Fruit fly (Drosophila melanogaster): ENCODE results near the gene CG3191.

The CG3191 gene

dm6 chrX:2270557-2270930 lies 18.8 kb upstream of the CG3191 start, which contains the start of gene CG2924 (continued):
- TF ChIP-seq gcm (GFP tag; optimal IDR thresholded peaks at IDR 0.05) (peak; percentile 20), CG2202 (tag; optimal IDR thresholded peaks at IDR 0.05) (no peak), GATAe (GFP tag; conservative IDR thresholded peaks at IDR 0.05) (no peak), Mes4 (GFP tag; optimal IDR thresholded peaks at IDR 0.05) (peak; percentile 42), gem (tag; optimal IDR thresholded peaks at IDR 0.05) (peak; percentile 3), Dbx (GFP tag; IDR thresholded peaks at IDR 0.05) (peak; percentile 91), CG4360 (GFP tag; IDR thresholded peaks at IDR 0.05) (peak; percentile 56), sd (tag; optimal IDR thresholded peaks at IDR 0.05) (no peak), CG16863 (GFP tag; optimal IDR thresholded peaks at IDR 0.05) (peak; percentile 43), CG10959 (GFP tag; IDR thresholded peaks at IDR 0.05) (peak; percentile 29; the same call in 1 of the 2 replicates), CG34376 (GFP tag; optimal IDR thresholded peaks at IDR 0.05) (peak; percentile 51), Med (GFP tag) (peak; percentile 97), lab (GFP tag; optimal IDR thresholded peaks at IDR 0.05) (peak; percentile 68), toy (GFP tag; IDR thresholded peaks at IDR 0.05) (no peak), BtbVII (GFP tag; optimal IDR thresholded peaks at IDR 0.05) (no peak), slou (GFP tag; optimal IDR thresholded peaks at IDR 0.05) (peak; percentile 24), Sox102F (GFP tag; optimal IDR thresholded peaks at IDR 0.05) (no peak), Usf (GFP tag; optimal IDR thresholded peaks at IDR 0.05) (no peak), CG3847 (GFP tag; IDR thresholded peaks at IDR 0.05) (peak; percentile 73), tap (tag; optimal IDR thresholded peaks at IDR 0.05) (no peak), ATbp (GFP tag; optimal IDR thresholded peaks at IDR 0.05) (no peak), jing (GFP tag; optimal IDR thresholded peaks at IDR 0.05) (no peak), ken (GFP tag; IDR thresholded peaks at IDR 0.05) (peak; percentile 64; the same call in 1 of the 3 replicates), bowl (GFP tag; IDR thresholded peaks at IDR 0.05) (no peak), mirr (GFP tag; optimal IDR thresholded peaks at IDR 0.05) (peak; percentile 71), Nf-YC (tag; optimal IDR thresholded peaks at IDR 0.05) (peak; percentile 33), trem (tag; optimal IDR thresholded peaks at IDR 0.05) (peak; percentile 88), CG13296 (GFP tag; optimal IDR thresholded peaks at IDR 0.05) (peak; percentile 36), ERR (GFP tag; optimal IDR thresholded peaks at IDR 0.05) (peak; percentile 66), CG1792 (GFP tag; optimal IDR thresholded peaks at IDR 0.05) (peak; percentile 60), CG31365 (tag; optimal IDR thresholded peaks at IDR 0.05) (no peak), CG15514 (GFP tag; optimal IDR thresholded peaks at IDR 0.05) (peak; percentile 93), CG7963 (GFP tag; IDR thresholded peaks at IDR 0.05; ENCODE audit: partially characterized antibody) (peak; percentile 99), sens (GFP tag) (peak; percentile 84), CG2116 (GFP tag; optimal IDR thresholded peaks at IDR 0.05) (peak; percentile 87), Side (GFP tag; optimal IDR thresholded peaks at IDR 0.05) (peak; percentile 68), CG10274 (GFP tag; optimal IDR thresholded peaks at IDR 0.05) (no peak), jigr1 (GFP tag; IDR thresholded peaks at IDR 0.05) (no peak), Doc2 (GFP tag; IDR thresholded peaks at IDR 0.05) (no peak), CG7928 (GFP tag; optimal IDR thresholded peaks at IDR 0.05) (peak; percentile 45), E2f1 (GFP tag; IDR thresholded peaks at IDR 0.05) (no peak), emc (GFP tag; optimal IDR thresholded peaks at IDR 0.05) (peak; percentile 67), Poxn (GFP tag; IDR thresholded peaks at IDR 0.05) (no peak), CG17912 (GFP tag; optimal IDR thresholded peaks at IDR 0.05) (no peak), D19B (GFP tag; optimal IDR thresholded peaks at IDR 0.05) (no peak), CG2678 (tag; optimal IDR thresholded peaks at IDR 0.05) (peak; percentile 19), prd (optimal IDR thresholded peaks at IDR 0.05) (no peak), prd (GFP tag; IDR thresholded peaks at IDR 0.05) (peak; percentile 65), Nf-YB (GFP tag; optimal IDR thresholded peaks at IDR 0.05) (peak; percentile 33), CG32532 (GFP tag; IDR thresholded peaks at IDR 0.05) (peak; percentile 72), esg (GFP tag; conservative IDR thresholded peaks at IDR 0.05) (no peak), Hr78 (GFP tag; optimal IDR thresholded peaks at IDR 0.05) (no peak)

Data from whole organism, embryonic.